Fruit fly (Drosophila melanogaster) whole organism, embryonic: ENCODE data around the gene CG7054.

Source experiments
- Adf1 ChIP-seq: fragments of 200-800 bp; sonication (Bioruptor generic); IDR thresholded peaks from 2 replicates; pipeline ENCODE4 v1.3.6; 2022; ENCODE audit warnings: missing biosample characterization, missing genetic modification characterization
- Antp ChIP-seq: fragments of 200-800 bp; sonication (Bioruptor generic); optimal IDR thresholded peaks from 3 replicates; lab custom pipeline; 2016; ENCODE audit warnings: missing biosample characterization, missing genetic modification characterization
- Asciz ChIP-seq: fragments of 200-800 bp; sonication (Bioruptor generic); optimal IDR thresholded peaks from 2 replicates; lab custom pipeline; 2017; ENCODE audit warnings: missing biosample characterization, mild to moderate bottlenecking, missing genetic modification characterization, missing genetic modification reagents
- Atf3 ChIP-seq: fragments of 200-800 bp; sonication (Bioruptor generic); optimal IDR thresholded peaks from 3 replicates; lab custom pipeline; 2016; ENCODE audit warnings: missing biosample characterization, missing genetic modification characterization
- Atf6 ChIP-seq: fragments of 200-800 bp; sonication (Bioruptor generic); IDR thresholded peaks from 2 replicates; pipeline ENCODE4 v1.3.6; 2022; ENCODE audit warnings: missing biosample characterization, missing genetic modification characterization
- CG10267 ChIP-seq: fragments of 200-800 bp; sonication (Bioruptor generic); optimal IDR thresholded peaks from 2 replicates; lab custom pipeline; 2018; ENCODE audit warnings: missing biosample characterization, mild to moderate bottlenecking, missing genetic modification characterization, moderate library complexity
- CG11696 ChIP-seq: fragments of 200-800 bp; sonication (Bioruptor generic); IDR thresholded peaks from 2 replicates; pipeline ENCODE4 v1.3.6; 2022; ENCODE audit warnings: missing biosample characterization, missing genetic modification characterization
- CG12659 ChIP-seq: fragments of 200-800 bp; sonication (Bioruptor generic); optimal IDR thresholded peaks from 3 replicates; lab custom pipeline; 2017; ENCODE audit warnings: mild to moderate bottlenecking, missing biosample characterization, missing genetic modification reagents, missing genetic modification characterization
- CG12744 ChIP-seq: fragments of 200-800 bp; sonication (Bioruptor generic); optimal IDR thresholded peaks from 2 replicates; lab custom pipeline; 2016; ENCODE audit warnings: missing biosample characterization, missing genetic modification characterization
- CG13123 ChIP-seq: fragments of 200-800 bp; sonication (Bioruptor generic); optimal IDR thresholded peaks from 2 replicates; lab custom pipeline; 2016; ENCODE audit warnings: missing biosample characterization, missing genetic modification characterization
- CG15696 ChIP-seq: fragments of 200-800 bp; sonication (Bioruptor generic); optimal IDR thresholded peaks from 2 replicates; lab custom pipeline; 2019; ENCODE audit warnings: missing biosample characterization, mild to moderate bottlenecking, missing genetic modification characterization, moderate library complexity
- CG16815 ChIP-seq: fragments of 200-800 bp; sonication (Bioruptor generic); optimal IDR thresholded peaks from 3 replicates; lab custom pipeline; 2017; ENCODE audit warnings: missing biosample characterization, mild to moderate bottlenecking, missing genetic modification characterization
- CG2120 ChIP-seq: fragments of 200-800 bp; sonication (Bioruptor generic); optimal IDR thresholded peaks from 3 replicates; lab custom pipeline; 2016; ENCODE audit warnings: missing biosample characterization, missing genetic modification characterization
- CG3065 ChIP-seq: fragments of 200-800 bp; sonication (Bioruptor generic); optimal IDR thresholded peaks from 2 replicates; lab custom pipeline; 2016; ENCODE audit warnings: missing biosample characterization, missing genetic modification characterization
- CG31224 ChIP-seq: fragments of 200-800 bp; sonication (Bioruptor generic); IDR thresholded peaks from 2 replicates; pipeline ENCODE4 v1.3.6; 2022; ENCODE audit warnings: missing biosample characterization, missing genetic modification characterization
- CG32772 ChIP-seq: fragments of 200-800 bp; sonication (Bioruptor generic); IDR thresholded peaks from 2 replicates; pipeline ENCODE4 v1.3.6; 2022; ENCODE audit warnings: missing biosample characterization, missing genetic modification characterization
- CG3838 ChIP-seq: fragments of 200-800 bp; sonication (Bioruptor generic); optimal IDR thresholded peaks from 3 replicates; lab custom pipeline; 2016; ENCODE audit warnings: missing biosample characterization, missing genetic modification characterization
- CG6689 ChIP-seq: fragments of 200-800 bp; sonication (Bioruptor generic); IDR thresholded peaks from 2 replicates; pipeline ENCODE4 v1.3.6; 2022; ENCODE audit warnings: missing biosample characterization, missing genetic modification characterization
- CG7372 ChIP-seq: fragments of 200-800 bp; sonication (Bioruptor generic); IDR thresholded peaks from 2 replicates; pipeline ENCODE4 v1.3.6; 2022; ENCODE audit warnings: missing biosample characterization, missing genetic modification characterization
- CG8281 ChIP-seq: fragments of 200-800 bp; sonication (Bioruptor generic); optimal IDR thresholded peaks from 2 replicates; lab custom pipeline; 2018; ENCODE audit warnings: missing biosample characterization, mild to moderate bottlenecking, missing genetic modification characterization, moderate library complexity
- CG8290 ChIP-seq, 3 experiments: fragments of 200-800 bp; sonication (Bioruptor generic); optimal IDR thresholded peaks; 2 replicates each; lab custom pipeline; 2016 to 2019; ENCODE audit warnings: missing biosample characterization in 3 of 3, missing genetic modification characterization in 3 of 3, mild to moderate bottlenecking in 2 of 3, moderate library complexity in 1 of 3
- CG9215 ChIP-seq: fragments of 200-800 bp; sonication (Bioruptor generic); IDR thresholded peaks from 2 replicates; pipeline ENCODE4 v1.3.6; 2022; ENCODE audit warnings: missing biosample characterization, missing genetic modification characterization
- CG9817 ChIP-seq: fragments of 200-800 bp; sonication (Bioruptor generic); optimal IDR thresholded peaks from 2 replicates; lab custom pipeline; 2018; ENCODE audit warnings: missing biosample characterization, mild to moderate bottlenecking, missing genetic modification characterization, moderate library complexity
- CG9932 ChIP-seq: fragments of 200-800 bp; sonication (Bioruptor generic); IDR thresholded peaks from 2 replicates; pipeline ENCODE4 v1.3.6; 2022; ENCODE audit warnings: missing biosample characterization, missing genetic modification characterization
- Dfd ChIP-seq, 2 experiments: fragments of >200 bp; optimal IDR thresholded peaks; 2 replicates each; lab custom pipeline; 2017; ENCODE audit warnings: missing biosample characterization in 2 of 2, missing genetic modification characterization in 2 of 2
- Dip3 ChIP-seq: fragments of 200-800 bp; sonication (Bioruptor generic); optimal IDR thresholded peaks from 3 replicates; lab custom pipeline; 2016; ENCODE audit warnings: missing biosample characterization, missing genetic modification characterization
- E2f2 ChIP-seq: fragments of 200-800 bp; sonication (Bioruptor generic); IDR thresholded peaks from 2 replicates; pipeline ENCODE4 v1.3.6; 2022; ENCODE audit warnings: missing biosample characterization, missing genetic modification characterization
- Ets97D ChIP-seq: fragments of 200-800 bp; sonication (Bioruptor generic); optimal IDR thresholded peaks from 3 replicates; lab custom pipeline; 2016; ENCODE audit warnings: missing biosample characterization, missing genetic modification characterization
- Gug ChIP-seq: fragments of 200-800 bp; sonication (Bioruptor generic); IDR thresholded peaks from 4 replicates; pipeline ENCODE4 v1.3.6; 2022; ENCODE audit warnings: missing biosample characterization, missing genetic modification characterization
- Hr39 ChIP-seq: fragments of >200 bp; optimal IDR thresholded peaks from 2 replicates; lab custom pipeline; 2017
- Meics ChIP-seq: fragments of 200-800 bp; sonication (Bioruptor generic); optimal IDR thresholded peaks from 2 replicates; lab custom pipeline; 2017; ENCODE audit warnings: missing biosample characterization, mild to moderate bottlenecking, missing genetic modification characterization
- NfI ChIP-seq: fragments of 200-800 bp; sonication (Bioruptor generic); optimal IDR thresholded peaks from 3 replicates; lab custom pipeline; 2018; ENCODE audit warnings: missing biosample characterization, mild to moderate bottlenecking, missing genetic modification characterization, moderate library complexity
- Oaz ChIP-seq: fragments of 200-800 bp; sonication (Bioruptor generic); IDR thresholded peaks from 2 replicates; pipeline ENCODE4 v1.3.6; 2022; ENCODE audit warnings: missing biosample characterization, missing genetic modification characterization
- Sox100B ChIP-seq: fragments of 200-800 bp; sonication (Bioruptor generic); optimal IDR thresholded peaks from 3 replicates; lab custom pipeline; 2018; ENCODE audit warnings: missing biosample characterization, mild to moderate bottlenecking, missing genetic modification characterization
- YL-1 ChIP-seq: fragments of 200-800 bp; sonication (Bioruptor generic); optimal IDR thresholded peaks from 3 replicates; lab custom pipeline; 2017; ENCODE audit warnings: missing biosample characterization, mild to moderate bottlenecking, missing genetic modification characterization
- bsh ChIP-seq, 2 experiments: fragments of 200-800 bp; sonication (Bioruptor generic); optimal IDR thresholded peaks; 2 replicates each; lab custom pipeline; 2017 to 2018; ENCODE audit warnings: mild to moderate bottlenecking in 2 of 2, missing biosample characterization in 2 of 2, missing genetic modification characterization in 2 of 2, moderate library complexity in 1 of 2
- chm ChIP-seq: fragments of 200-800 bp; sonication (Bioruptor generic); IDR thresholded peaks from 2 replicates; pipeline ENCODE4 v1.3.6; 2022; ENCODE audit warnings: missing biosample characterization, missing genetic modification characterization
- croc ChIP-seq: fragments of 200-800 bp; sonication (Bioruptor generic); conservative IDR thresholded peaks from 3 replicates; pipeline ENCODE4 v1.3.6; 2022; ENCODE audit warnings: missing biosample characterization, missing genetic modification characterization
- dmrt99B ChIP-seq: fragments of 200-800 bp; sonication (Bioruptor generic); optimal IDR thresholded peaks from 2 replicates; lab custom pipeline; 2018; ENCODE audit warnings: missing biosample characterization, mild to moderate bottlenecking, missing genetic modification characterization, moderate library complexity
- dysf ChIP-seq: fragments of 200-800 bp; sonication (Bioruptor generic); IDR thresholded peaks from 3 replicates; pipeline ENCODE4 v1.3.6; 2022; ENCODE audit warnings: missing biosample characterization, missing genetic modification characterization
- ems ChIP-seq: fragments of 200-800 bp; sonication (Bioruptor generic); optimal IDR thresholded peaks from 3 replicates; lab custom pipeline; 2016; ENCODE audit warnings: missing biosample characterization, missing genetic modification characterization
- klu ChIP-seq: fragments of 200-800 bp; sonication (Bioruptor generic); IDR thresholded peaks from 2 replicates; pipeline ENCODE4 v1.3.6; 2022; ENCODE audit warnings: missing biosample characterization, missing genetic modification characterization
- lov ChIP-seq, 2 experiments: fragments of 200-800 bp in 1 of 2; fragments of >200 bp in 1 of 2; sonication (Bioruptor generic) in 1 of 2; IDR thresholded peaks in 1 of 2; optimal IDR thresholded peaks in 1 of 2; 2 replicates in 1 of 2; 3 replicates in 1 of 2; pipeline versions ENCODE4 v1.3.6 to Lab custom; 2017 to 2022; ENCODE audit warnings: missing biosample characterization in 1 of 2, missing genetic modification characterization in 1 of 2
- nau ChIP-seq: fragments of 200-800 bp; sonication (Bioruptor generic); optimal IDR thresholded peaks from 3 replicates; lab custom pipeline; 2017; ENCODE audit warnings: missing biosample characterization, mild to moderate bottlenecking, missing genetic modification characterization, missing genetic modification reagents
- repo ChIP-seq: fragments of 200-800 bp; sonication (Bioruptor generic); optimal IDR thresholded peaks from 2 replicates; lab custom pipeline; 2016; ENCODE audit warnings: missing biosample characterization, missing genetic modification characterization
- seq ChIP-seq: fragments of 200-800 bp; sonication (Bioruptor generic); IDR thresholded peaks from 2 replicates; pipeline ENCODE4 v1.3.6; 2022; ENCODE audit warnings: missing biosample characterization, missing genetic modification characterization
- so ChIP-seq: fragments of 200-800 bp; sonication (Bioruptor generic); IDR thresholded peaks from 3 replicates; pipeline ENCODE4 v1.3.6; 2022; ENCODE audit warnings: missing biosample characterization, missing genetic modification characterization
- sug ChIP-seq: fragments of 200-800 bp; optimal IDR thresholded peaks from 2 replicates; lab custom pipeline; 2019; ENCODE audit warnings: missing biosample characterization, mild to moderate bottlenecking, missing genetic modification characterization, moderate library complexity
- tap ChIP-seq: fragments of 200-800 bp; optimal IDR thresholded peaks from 3 replicates; lab custom pipeline; 2019; ENCODE audit warnings: missing biosample characterization, mild to moderate bottlenecking, missing genetic modification characterization, moderate library complexity
- tio ChIP-seq: fragments of 200-800 bp; sonication (Bioruptor generic); optimal IDR thresholded peaks from 2 replicates; lab custom pipeline; 2017; ENCODE audit warnings: missing biosample characterization, missing genetic modification characterization, inconsistent platforms
- toy ChIP-seq: fragments of 200-800 bp; sonication (Bioruptor generic); IDR thresholded peaks from 2 replicates; pipeline ENCODE4 v1.3.6; 2022; ENCODE audit warnings: missing biosample characterization, missing genetic modification characterization
- usp ChIP-seq: fragments of >200 bp; optimal IDR thresholded peaks from 2 replicates; lab custom pipeline; 2017; ENCODE audit warnings: missing biosample characterization, missing genetic modification characterization

CG7054 gene

dm6 chr3R:22487037-22487492 lies 22.3 kb downstream of the CG7054 start, which contains the start of gene Pfdn5 (continued):
- no peak for TF ChIP-seq tio (GFP tag; lab: Kevin White, UChicago)
- no peak for TF ChIP-seq Gug
- TF ChIP-seq ems (GFP tag; lab: Kevin White, UChicago) = no peak
- no peak for TF ChIP-seq Atf3 (GFP tag; lab: Kevin White, UChicago)
- no peak for TF ChIP-seq nau (GFP tag; lab: Kevin White, UChicago)
- no peak for TF ChIP-seq CG3838 (GFP tag; lab: Kevin White, UChicago)
- no peak for TF ChIP-seq seq
- TF ChIP-seq Adf1 (GFP tag; lab: Robert Waterston, UW) = no peak
- no peak for TF ChIP-seq so
- no peak for TF ChIP-seq CG6689
- TF ChIP-seq CG32772 = no peak
- no peak for TF ChIP-seq bsh (GFP tag; optimal IDR thresholded peaks at IDR 0.05; lab: Kevin White, UChicago)
- no peak for TF ChIP-seq Hr39 (lab: Kevin White, UChicago)
- TF ChIP-seq Asciz (GFP tag; lab: Kevin White, UChicago) = no peak
- no peak for TF ChIP-seq chm (GFP tag; lab: Robert Waterston, UW)
- TF ChIP-seq Atf6 (GFP tag; lab: Robert Waterston, UW) = no peak
- TF ChIP-seq Dip3 (GFP tag; lab: Kevin White, UChicago) = no peak
- TF ChIP-seq repo = no peak
- no peak for TF ChIP-seq croc (GFP tag; lab: Robert Waterston, UW)
- TF ChIP-seq CG15696 (tag; lab: Kevin White, UChicago) = no peak
- TF ChIP-seq lov (optimal IDR thresholded peaks at IDR 0.05; lab: Kevin White, UChicago) = no peak
- TF ChIP-seq lov (GFP tag; IDR thresholded peaks at IDR 0.05; lab: Robert Waterston, UW) = no peak
- TF ChIP-seq CG9817 (tag; lab: Kevin White, UChicago) = no peak
- no peak for TF ChIP-seq CG12744 (GFP tag; lab: Kevin White, UChicago)
- no peak for TF ChIP-seq CG7372 (GFP tag; lab: Robert Waterston, UW)
- TF ChIP-seq CG16815 (GFP tag; lab: Kevin White, UChicago) = no peak
- TF ChIP-seq CG9215 (GFP tag; lab: Robert Waterston, UW) = no peak
- no peak for TF ChIP-seq usp (GFP tag; lab: Kevin White, UChicago)
- peak; percentile 50 for TF ChIP-seq CG10267 (tag; lab: Kevin White, UChicago)
- TF ChIP-seq Oaz = no peak
- TF ChIP-seq CG13123 (GFP tag; lab: Kevin White, UChicago) = no peak
- no peak for TF ChIP-seq NfI (GFP tag; lab: Kevin White, UChicago)
- TF ChIP-seq dysf = no peak
- TF ChIP-seq Sox100B (GFP tag; lab: Kevin White, UChicago) = no peak
- no peak for TF ChIP-seq dmrt99B (tag; lab: Kevin White, UChicago)
- TF ChIP-seq E2f2 (GFP tag; lab: Robert Waterston, UW) = peak; percentile 96
- no peak for TF ChIP-seq CG31224 (GFP tag; lab: Robert Waterston, UW)
- peak; percentile 78 for TF ChIP-seq Ets97D (GFP tag; lab: Kevin White, UChicago)
- peak; percentile 1 for TF ChIP-seq Antp (GFP tag; lab: Kevin White, UChicago)
- TF ChIP-seq Meics (GFP tag; lab: Kevin White, UChicago) = no peak
- no peak for TF ChIP-seq toy (GFP tag; lab: Robert Waterston, UW)
- no peak for TF ChIP-seq sug (tag; lab: Kevin White, UChicago)
- TF ChIP-seq YL-1 (GFP tag; lab: Kevin White, UChicago) = peak; percentile 84
- TF ChIP-seq klu = no peak
- peak; percentile 72 for TF ChIP-seq CG12659 (GFP tag; lab: Kevin White, UChicago)
- no peak for TF ChIP-seq CG8281 (tag; lab: Kevin White, UChicago)
- TF ChIP-seq CG8290 (GFP tag; optimal IDR thresholded peaks at IDR 0.05; lab: Kevin White, UChicago) = no peak
- no peak for TF ChIP-seq CG8290 (tag; optimal IDR thresholded peaks at IDR 0.05; lab: Kevin White, UChicago)
- TF ChIP-seq CG2120 (GFP tag; lab: Kevin White, UChicago) = peak; percentile 49
- no peak for TF ChIP-seq CG11696 (GFP tag; lab: Robert Waterston, UW)
- no peak for TF ChIP-seq CG3065 (GFP tag; lab: Kevin White, UChicago)
- no peak for TF ChIP-seq CG9932
- no peak for TF ChIP-seq tap (tag; lab: Kevin White, UChicago)
- no peak for TF ChIP-seq Dfd (GFP tag; optimal IDR thresholded peaks at IDR 0.05; lab: Kevin White, UChicago)
